Worm (Caenorhabditis elegans): ENCODE data around the gene nhr-131.

Gene nhr-131

DNA sequence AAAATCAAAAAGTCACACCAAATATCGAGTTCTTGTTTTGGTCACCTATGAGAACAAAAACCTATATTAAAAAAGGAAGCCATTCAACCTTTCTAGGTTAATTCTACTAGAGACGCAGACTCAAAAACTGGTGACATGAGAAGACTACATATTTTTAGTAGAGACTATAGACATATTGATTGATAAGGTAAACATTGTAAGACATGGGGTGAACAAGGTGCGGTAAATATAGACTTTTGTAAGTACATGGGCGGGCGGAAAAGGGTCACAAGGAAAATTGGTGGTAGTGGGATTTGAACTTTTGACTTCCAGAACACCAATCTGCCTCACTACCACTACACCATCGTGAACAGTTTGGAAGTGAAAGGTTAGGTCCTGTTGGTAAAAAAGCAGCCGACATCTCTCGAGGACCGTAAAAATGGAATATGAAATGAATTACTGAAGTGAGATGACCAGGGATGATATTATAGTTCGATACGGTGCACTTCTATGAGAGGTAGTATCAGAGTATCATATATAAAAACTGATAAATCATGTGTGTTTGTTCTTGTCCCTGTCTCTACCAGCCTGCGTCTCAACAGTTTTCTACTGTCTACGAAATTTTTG is 9.8 kb upstream of the nhr-131 start, which contains the start of gene nhr-212:
Gene nhr-212, plus strand, starts transcription at position 573 of the 606 bp plus-strand sequence.
- TF ChIP-seq K02D7.2 (tag; optimal IDR thresholded peaks at IDR 0.05), result no peak

DNA sequence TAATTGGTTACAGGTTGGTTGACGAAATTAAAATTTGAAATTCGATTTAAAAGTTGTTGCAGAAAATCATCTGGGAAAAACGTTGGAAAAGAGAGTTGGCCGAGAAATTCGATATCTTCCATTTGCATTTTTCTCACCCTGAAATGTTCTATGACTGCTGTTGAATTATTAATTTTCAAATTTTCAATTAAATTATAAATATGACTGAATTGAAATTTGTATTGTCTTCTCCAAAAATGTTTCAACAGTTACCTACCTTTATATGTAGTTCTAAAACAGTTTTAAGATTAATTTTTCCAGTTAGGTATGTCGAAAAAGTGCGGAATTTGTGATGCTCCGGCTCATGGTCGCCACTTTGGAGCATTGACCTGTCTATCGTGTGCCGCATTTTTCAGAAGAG is 7.5 kb upstream of the nhr-131 start, which contains the start of gene nhr-211:
Gene nhr-211, plus strand, starts transcription at position 301 of the 400 bp plus-strand sequence.
- no peak for TF ChIP-seq pax-1 (tag; optimal IDR thresholded peaks at IDR 0.05)
- no peak for TF ChIP-seq ttx-3 (tag; optimal IDR thresholded peaks at IDR 0.05)
- TF ChIP-seq ceh-24 (tag; optimal IDR thresholded peaks at IDR 0.05), result no peak
- no peak for TF ChIP-seq gmeb-2 (tag; optimal IDR thresholded peaks at IDR 0.05)
- TF ChIP-seq zip-5 (tag; optimal IDR thresholded peaks at IDR 0.05), result no peak
- no peak for TF ChIP-seq ceh-6 (GFP tag; optimal IDR thresholded peaks at IDR 0.05)
- no peak for TF ChIP-seq ceh-48 (tag; optimal IDR thresholded peaks at IDR 0.05)
- no peak for TF ChIP-seq ceh-9 (tag; optimal IDR thresholded peaks at IDR 0.05)
- no peak for TF ChIP-seq elt-4 (tag; optimal IDR thresholded peaks at IDR 0.05)
- TF ChIP-seq eyg-1 (tag; optimal IDR thresholded peaks at IDR 0.05), result no peak
- TF ChIP-seq ama-1 (optimal IDR thresholded peaks at IDR 0.05), result no peak
- TF ChIP-seq pha-4 (tag; optimal IDR thresholded peaks at IDR 0.05), result no peak
- TF ChIP-seq npax-4 (tag; optimal IDR thresholded peaks at IDR 0.05), result no peak
- no peak for TF ChIP-seq ceh-18 (tag; optimal IDR thresholded peaks at IDR 0.05)
- TF ChIP-seq sox-2 (GFP tag; IDR thresholded peaks at IDR 0.05), result no peak
- no peak for TF ChIP-seq fkh-10 (GFP tag; optimal IDR thresholded peaks at IDR 0.05)
- TF ChIP-seq ceh-19 (GFP tag; optimal IDR thresholded peaks at IDR 0.05), result no peak
- no peak for TF ChIP-seq tbx-7 (tag; optimal IDR thresholded peaks at IDR 0.05)
- TF ChIP-seq elt-2 (tag; optimal IDR thresholded peaks at IDR 0.05), result no peak

DNA sequence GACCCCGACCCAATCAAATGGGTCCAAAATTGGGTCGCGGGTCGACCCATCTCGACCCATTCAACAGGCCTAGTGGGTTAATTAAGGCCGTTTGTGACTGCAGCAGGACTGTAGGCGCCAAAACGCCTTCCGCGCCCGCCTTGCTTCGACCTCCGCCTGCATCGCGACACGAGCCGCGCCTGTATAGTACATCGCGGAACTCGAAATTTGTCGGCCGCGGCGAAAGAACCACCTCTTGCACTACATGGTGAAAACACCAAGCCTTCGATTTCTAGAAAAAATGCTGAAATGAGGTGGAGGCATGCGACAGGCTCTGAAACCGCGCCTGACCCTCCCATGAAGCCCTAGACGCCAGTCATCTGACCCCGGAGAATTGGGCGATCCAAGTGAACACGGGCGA is 6.2 kb upstream of the nhr-131 start:
- TF ChIP-seq rnt-1 (tag; optimal IDR thresholded peaks at IDR 0.05) (no peak), eyg-1 (tag; optimal IDR thresholded peaks at IDR 0.05) (no peak), ceh-9 (tag; optimal IDR thresholded peaks at IDR 0.05) (no peak), unc-86 (tag; optimal IDR thresholded peaks at IDR 0.05) (no peak), pros-1 (tag; optimal IDR thresholded peaks at IDR 0.05) (no peak), pqm-1 (tag; optimal IDR thresholded peaks at IDR 0.05) (no peak), K09A11.1 (tag; optimal IDR thresholded peaks at IDR 0.05; ENCODE audit: insufficient read depth) (no peak), ceh-14 (tag; optimal IDR thresholded peaks at IDR 0.05) (no peak), pat-9 (tag; optimal IDR thresholded peaks at IDR 0.05) (no peak), hlh-8 (tag; optimal IDR thresholded peaks at IDR 0.05) (no peak), ama-1 (optimal IDR thresholded peaks at IDR 0.05) (no peak), fkh-10 (GFP tag; optimal IDR thresholded peaks at IDR 0.05) (no peak), hlh-13 (GFP tag; optimal IDR thresholded peaks at IDR 0.05) (no peak), hlh-6 (tag; optimal IDR thresholded peaks at IDR 0.05) (no peak), pax-1 (tag; optimal IDR thresholded peaks at IDR 0.05) (no peak), nfya-1 (tag; optimal IDR thresholded peaks at IDR 0.05) (no peak), sdc-2 (tag; optimal IDR thresholded peaks at IDR 0.05) (no peak)

DNA sequence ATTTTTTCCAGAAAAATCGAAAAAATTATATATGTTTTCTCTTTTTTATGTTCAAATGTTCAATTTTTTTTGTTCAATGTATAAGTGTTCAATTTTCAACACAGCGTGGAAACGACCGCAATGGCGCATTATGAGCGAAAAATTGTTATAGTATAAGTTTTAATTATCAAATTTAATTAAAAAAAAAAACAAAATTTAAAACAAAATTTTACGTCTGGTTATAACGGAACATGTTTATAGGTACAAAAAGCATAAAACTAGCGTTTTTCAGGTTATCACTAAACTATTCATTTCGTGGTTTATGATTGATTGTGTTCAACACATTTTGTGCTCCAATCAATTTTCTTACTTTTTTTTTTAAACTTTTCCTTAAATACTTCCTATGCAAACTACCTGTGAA is 4.8 kb upstream of the nhr-131 start, which contains the start of gene nhr-106:
Gene nhr-106, plus strand, starts transcription at position 301 of the 400 bp plus-strand sequence.
- TF ChIP-seq ceh-14 (tag; optimal IDR thresholded peaks at IDR 0.05) (no peak), gmeb-2 (tag; optimal IDR thresholded peaks at IDR 0.05) (no peak), lin-11 (tag; optimal IDR thresholded peaks at IDR 0.05) (no peak), tbx-2 (tag; optimal IDR thresholded peaks at IDR 0.05) (no peak), rnt-1 (tag; optimal IDR thresholded peaks at IDR 0.05) (no peak), mec-3 (tag; optimal IDR thresholded peaks at IDR 0.05; ENCODE audit: borderline replicate concordance) (no peak), nhr-11 (tag; optimal IDR thresholded peaks at IDR 0.05) (no peak), ceh-48 (tag; optimal IDR thresholded peaks at IDR 0.05) (no peak), hlh-13 (GFP tag; optimal IDR thresholded peaks at IDR 0.05) (no peak), C08G9.2 (tag; optimal IDR thresholded peaks at IDR 0.05) (no peak), ceh-19 (GFP tag; optimal IDR thresholded peaks at IDR 0.05) (no peak), eyg-1 (tag; optimal IDR thresholded peaks at IDR 0.05) (no peak), tbx-7 (tag; optimal IDR thresholded peaks at IDR 0.05) (no peak), dmd-4 (tag; optimal IDR thresholded peaks at IDR 0.05; ENCODE audit: borderline replicate concordance) (no peak), sdc-2 (tag; optimal IDR thresholded peaks at IDR 0.05) (no peak), elt-2 (tag; optimal IDR thresholded peaks at IDR 0.05) (no peak), fax-1 (tag; optimal IDR thresholded peaks at IDR 0.05) (no peak), ceh-9 (tag; optimal IDR thresholded peaks at IDR 0.05) (no peak)
